Fruit fly (Drosophila melanogaster): ENCODE data around the gene CG10466.

Gene CG10466

DNA sequence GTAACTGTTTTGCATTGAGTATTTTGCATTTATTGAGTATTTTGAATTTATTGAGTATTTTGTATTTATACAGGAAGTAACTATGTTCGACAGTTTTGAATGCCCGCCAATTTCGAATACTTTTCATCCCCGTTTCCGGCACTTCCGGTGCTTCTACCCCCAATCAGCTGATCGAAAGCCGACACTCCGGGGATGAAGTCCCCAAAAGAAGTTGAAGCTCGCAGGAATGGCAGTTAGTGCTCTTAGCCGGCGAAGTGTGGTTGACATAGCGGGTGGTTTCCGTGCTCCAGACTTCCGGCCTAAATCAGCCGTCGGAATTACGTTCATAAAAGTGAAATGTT, 4.2 kb downstream of the CG10466 start, which contains the start of gene sick (continued):
- TF ChIP-seq hb (GFP tag; IDR thresholded peaks at IDR 0.05; ENCODE audit: partially characterized antibody) (no peak), CG6272 (GFP tag; IDR thresholded peaks at IDR 0.05) (no peak), CG12071 (GFP tag; optimal IDR thresholded peaks at IDR 0.05) (peak; percentile 63), MESR4 (GFP tag; optimal IDR thresholded peaks at IDR 0.05) (no peak), CG1529 (GFP tag; optimal IDR thresholded peaks at IDR 0.05) (no peak), CG6654 (GFP tag; optimal IDR thresholded peaks at IDR 0.05) (no peak), CG3281 (GFP tag; optimal IDR thresholded peaks at IDR 0.05) (peak; percentile 58), salm (tag; optimal IDR thresholded peaks at IDR 0.05) (no peak), dpn (GFP tag; optimal IDR thresholded peaks at IDR 0.05) (no peak), Meics (GFP tag; optimal IDR thresholded peaks at IDR 0.05) (peak; percentile 39), CG4424 (GFP tag; optimal IDR thresholded peaks at IDR 0.05) (no peak), MBD-R2 (GFP tag; IDR thresholded peaks at IDR 0.05) (no peak), CG3163 (GFP tag; optimal IDR thresholded peaks at IDR 0.05) (no peak), disco-r (GFP tag; optimal IDR thresholded peaks at IDR 0.05) (no peak), Opbp (GFP tag; IDR thresholded peaks at IDR 0.05; ENCODE audit: partially characterized antibody) (no peak), btn (GFP tag; optimal IDR thresholded peaks at IDR 0.05) (no peak), trh (GFP tag; optimal IDR thresholded peaks at IDR 0.05) (no peak), CG10431 (GFP tag; optimal IDR thresholded peaks at IDR 0.05) (peak; percentile 23), prd (optimal IDR thresholded peaks at IDR 0.05) (no peak), prd (GFP tag; IDR thresholded peaks at IDR 0.05) (no peak), ac (GFP tag; optimal IDR thresholded peaks at IDR 0.05) (no peak), CG7786 (GFP tag; optimal IDR thresholded peaks at IDR 0.05) (no peak), CG15011 (GFP tag; optimal IDR thresholded peaks at IDR 0.05) (peak; percentile 37), H2.0 (GFP tag; IDR thresholded peaks at IDR 0.05) (no peak), Abd-B (GFP tag; optimal IDR thresholded peaks at IDR 0.05) (no peak), TFAM (GFP tag; optimal IDR thresholded peaks at IDR 0.05) (no peak), kah (GFP tag; optimal IDR thresholded peaks at IDR 0.05) (no peak), CG10267 (tag; optimal IDR thresholded peaks at IDR 0.05) (peak; percentile 27), slp2 (GFP tag; optimal IDR thresholded peaks at IDR 0.05) (no peak), lab (GFP tag; optimal IDR thresholded peaks at IDR 0.05) (peak; percentile 70), CTCF (GFP tag; optimal IDR thresholded peaks at IDR 0.05) (no peak), Trl (optimal IDR thresholded peaks at IDR 0.05) (no peak), Trl (GFP tag; optimal IDR thresholded peaks at IDR 0.05) (no peak), CG5953 (GFP tag; IDR thresholded peaks at IDR 0.05) (no peak), CG43689 (GFP tag; IDR thresholded peaks at IDR 0.05) (no peak; the same call in 1 of the 2 replicates), CG2678 (tag; optimal IDR thresholded peaks at IDR 0.05) (no peak), Side (GFP tag; optimal IDR thresholded peaks at IDR 0.05) (no peak), vfl (GFP tag; optimal IDR thresholded peaks at IDR 0.05) (no peak), insv (GFP tag; optimal IDR thresholded peaks at IDR 0.05) (peak in 1 of 2 experiments; percentile 11), CG11247 (GFP tag; IDR thresholded peaks at IDR 0.05) (no peak), lola (GFP tag; optimal IDR thresholded peaks at IDR 0.05) (peak in 1 of 3 experiments; percentile 28), gsb (GFP tag; IDR thresholded peaks at IDR 0.05) (no peak), zen2 (GFP tag; IDR thresholded peaks at IDR 0.05; ENCODE audit: partially characterized antibody) (no peak), CG8089 (GFP tag; optimal IDR thresholded peaks at IDR 0.05) (no peak), CG2712 (tag; optimal IDR thresholded peaks at IDR 0.05) (no peak), HLHmδ (GFP tag; optimal IDR thresholded peaks at IDR 0.05) (peak; percentile 65), Atf3 (GFP tag; optimal IDR thresholded peaks at IDR 0.05) (no peak), lov (optimal IDR thresholded peaks at IDR 0.05) (no peak), lov (GFP tag; IDR thresholded peaks at IDR 0.05) (0 out of 3 replicates have a peak, but pooled peaks have one; percentile 3), zf30C (GFP tag; optimal IDR thresholded peaks at IDR 0.05) (no peak), maf-S (GFP tag; optimal IDR thresholded peaks at IDR 0.05) (no peak), CG15269 (tag; optimal IDR thresholded peaks at IDR 0.05) (no peak), Nf-YA (GFP tag; IDR thresholded peaks at IDR 0.05) (no peak)
